Worm (Caenorhabditis elegans) whole organism, L1 larva: ENCODE results near the gene igeg-2.

ENCODE experiments used
- Y116A8C.19 ChIP-seq: sonication (generic microtip); optimal IDR thresholded peaks from 2 replicates; lab custom pipeline; 2016; ENCODE audit warnings: missing compliant biosample characterization, missing genetic modification characterization, borderline replicate concordance
- alr-1 ChIP-seq: fragments of 200-800 bp; sonication (Bioruptor generic); optimal IDR thresholded peaks from 2 replicates; lab custom pipeline; 2018; ENCODE audit warnings: borderline replicate concordance, mild to moderate bottlenecking, missing genetic modification characterization, missing compliant biosample characterization
- ama-1 ChIP-seq: fragments of 150-350 bp; optimal IDR thresholded peaks from 2 replicates; lab custom pipeline; 2014
- egl-27 ChIP-seq, 2 experiments: fragments of 150-350 bp in 1 of 2; sonication (generic microtip); optimal IDR thresholded peaks; 3 replicates each; lab custom pipeline; 2017 to 2018; ENCODE audit warnings: missing biosample characterization in 2 of 2, missing genetic modification characterization in 2 of 2, missing genetic modification reagents in 2 of 2
- irx-1 ChIP-seq: sonication (generic microtip); optimal IDR thresholded peaks from 2 replicates; lab custom pipeline; 2016; ENCODE audit warnings: missing genetic modification characterization, missing compliant biosample characterization
- nhr-12 ChIP-seq: sonication (generic microtip); optimal IDR thresholded peaks from 2 replicates; lab custom pipeline; 2017; ENCODE audit warnings: missing biosample characterization, missing genetic modification characterization
- nhr-20 ChIP-seq: sonication (generic microtip); optimal IDR thresholded peaks from 2 replicates; lab custom pipeline; 2016; ENCODE audit warnings: mild to moderate bottlenecking, missing genetic modification characterization, missing compliant biosample characterization
- nhr-76 ChIP-seq: sonication (generic microtip); optimal IDR thresholded peaks from 2 replicates; lab custom pipeline; 2017; ENCODE audit warnings: missing biosample characterization, missing genetic modification characterization
- snu-23 ChIP-seq: sonication (generic microtip); optimal IDR thresholded peaks from 2 replicates; lab custom pipeline; 2016; ENCODE audit warnings: missing genetic modification characterization, missing compliant biosample characterization
- unc-62 ChIP-seq: fragments of 150-350 bp; optimal IDR thresholded peaks from 2 replicates; lab custom pipeline; 2014; ENCODE audit warnings: missing biosample characterization, missing genetic modification reagents, missing genetic modification characterization
- zag-1 ChIP-seq: fragments of 150-350 bp; optimal IDR thresholded peaks from 2 replicates; lab custom pipeline; 2014; ENCODE audit warnings: missing biosample characterization, missing genetic modification characterization
- ztf-4 ChIP-seq: fragments of 150-350 bp; optimal IDR thresholded peaks from 2 replicates; lab custom pipeline; 2014; ENCODE audit warnings: missing biosample characterization, missing genetic modification characterization

- TF ChIP-seq ztf-4 (tag; lab: Kevin White, UChicago), result no peak
- TF ChIP-seq nhr-12 (tag; lab: Kevin White, UChicago), result no peak
- TF ChIP-seq irx-1 (tag; lab: Kevin White, UChicago), result no peak
- TF ChIP-seq ama-1 (lab: Kevin White, UChicago), result no peak
- no peak for TF ChIP-seq nhr-76 (tag; lab: Kevin White, UChicago)
- TF ChIP-seq unc-62 (GFP tag; lab: Kevin White, UChicago), result no peak
- no peak for TF ChIP-seq zag-1 (tag; lab: Kevin White, UChicago)
- TF ChIP-seq alr-1 (tag; lab: Kevin White, UChicago), result no peak
- TF ChIP-seq egl-27 (tag; optimal IDR thresholded peaks at IDR 0.05; lab: Kevin White, UChicago), result no peak
- no peak for TF ChIP-seq snu-23 (GFP tag; lab: Kevin White, UChicago)
- TF ChIP-seq Y116A8C.19 (tag; lab: Kevin White, UChicago), result no peak
- TF ChIP-seq nhr-20, result no peak
Measured at ce11 chrX:11456665-11457064, 10.2 kb upstream of the igeg-2 start.
